Worm (Caenorhabditis elegans) whole organism, midembryonic: ENCODE measurements around the gene R04D3.2.

Experiments used
- cog-1 ChIP-seq: sonication (generic microtip); optimal IDR thresholded peaks from 2 replicates; lab custom pipeline; 2016; ENCODE audit warnings: missing genetic modification characterization, missing compliant biosample characterization
- flt-1 ChIP-seq: fragments of 200-800 bp; sonication (Bioruptor generic); IDR thresholded peaks from 2 replicates; pipeline ENCODE4 v1.3.6; 2022; ENCODE audit warnings: missing genetic modification characterization, missing compliant biosample characterization
- tab-1 ChIP-seq: fragments of 200-800 bp; sonication (Bioruptor generic); IDR thresholded peaks from 2 replicates; pipeline ENCODE4 v1.3.6; 2022; ENCODE audit warnings: missing genetic modification characterization, missing compliant biosample characterization
- ztf-29 ChIP-seq: fragments of 200-800 bp; sonication (Bioruptor generic); IDR thresholded peaks from 2 replicates; pipeline ENCODE4 v1.3.6; 2022; ENCODE audit warnings: missing genetic modification reagents, missing genetic modification characterization, missing compliant biosample characterization

DNA sequence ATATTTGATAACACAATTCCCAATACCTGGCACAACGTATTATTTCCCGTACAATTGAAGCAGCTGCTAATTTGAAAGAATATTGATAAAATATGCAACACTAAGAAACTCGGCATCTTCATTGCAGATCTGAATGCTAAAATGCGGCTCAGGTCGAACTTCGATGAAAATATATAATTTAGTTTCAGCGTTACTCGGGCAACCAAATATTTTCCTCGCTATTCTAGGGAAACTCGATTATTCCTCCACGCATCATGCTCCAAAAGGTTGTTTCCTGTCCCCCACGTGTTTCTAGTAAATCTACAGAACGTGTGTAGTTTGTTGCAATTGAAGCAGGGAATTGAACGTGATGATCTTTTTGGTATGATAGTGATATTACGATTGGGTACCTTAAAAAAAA is 37.3 kb downstream of the R04D3.2 start:
- no peak for TF ChIP-seq cog-1 (tag; lab: Kevin White, UChicago)
- TF ChIP-seq ztf-29 (GFP tag; lab: Robert Waterston, UW), result no peak
- TF ChIP-seq flt-1 (GFP tag; lab: Robert Waterston, UW), result no peak
- no peak for TF ChIP-seq tab-1 (GFP tag; lab: Robert Waterston, UW)
